Worm (Caenorhabditis elegans): ENCODE measurements around the gene K07H8.7.

Gene K07H8.7

DNA sequence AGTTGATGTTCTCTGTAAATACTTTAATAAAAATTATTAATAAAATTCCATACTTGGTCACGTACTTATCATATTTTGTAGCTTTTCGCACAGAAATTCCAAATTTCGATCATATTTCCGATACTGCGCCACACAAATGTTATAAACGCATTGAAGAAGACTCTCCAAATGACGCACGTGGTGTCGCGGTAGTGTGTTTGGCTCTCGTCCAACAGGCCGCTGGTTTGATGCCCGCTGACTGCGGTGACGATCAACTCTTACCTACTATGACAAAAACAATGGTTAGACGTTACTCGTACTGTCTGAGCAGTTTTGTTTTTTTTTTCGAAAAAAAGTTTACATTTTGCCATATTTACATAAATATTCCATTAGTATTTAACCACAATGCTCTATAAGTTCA, 6.9 kb downstream of the K07H8.7 start (continued):
- TF ChIP-seq elt-3 (tag; optimal IDR thresholded peaks at IDR 0.05) = peak in 1 of 6 experiments; percentile 43
- no peak for TF ChIP-seq nhr-84 (tag; optimal IDR thresholded peaks at IDR 0.05)
- no peak for TF ChIP-seq nhr-11 (tag; optimal IDR thresholded peaks at IDR 0.05)
- TF ChIP-seq unc-98 (GFP tag; IDR thresholded peaks at IDR 0.05) = no peak
- TF ChIP-seq fkh-4 (tag; optimal IDR thresholded peaks at IDR 0.05; ENCODE audit: borderline replicate concordance) = no peak
- TF ChIP-seq fos-1 (tag; optimal IDR thresholded peaks at IDR 0.05) = no peak
- TF ChIP-seq fkh-10 (GFP tag; optimal IDR thresholded peaks at IDR 0.05) = peak; percentile 38
- no peak for TF ChIP-seq grh-1 (GFP tag; IDR thresholded peaks at IDR 0.05)
- no peak for TF ChIP-seq ceh-90 (tag; optimal IDR thresholded peaks at IDR 0.05)
- TF ChIP-seq ceh-88 (GFP tag; IDR thresholded peaks at IDR 0.05) = no peak
- TF ChIP-seq aha-1 (tag; optimal IDR thresholded peaks at IDR 0.05) = no peak
- TF ChIP-seq nhr-71 (tag; optimal IDR thresholded peaks at IDR 0.05) = peak; percentile 79
- TF ChIP-seq tbx-2 (tag; optimal IDR thresholded peaks at IDR 0.05) = peak; percentile 62
- peak; percentile 34 for TF ChIP-seq snpc-4 (tag; optimal IDR thresholded peaks at IDR 0.05)
- TF ChIP-seq ceh-82 (tag; optimal IDR thresholded peaks at IDR 0.05) = peak; percentile 41 to 86 (median 61)
- TF ChIP-seq zag-1 (tag; optimal IDR thresholded peaks at IDR 0.05) = no peak
- peak; percentile 30 for TF ChIP-seq egl-13 (tag; optimal IDR thresholded peaks at IDR 0.05)
- no peak for TF ChIP-seq ceh-8 (GFP tag; optimal IDR thresholded peaks at IDR 0.05)
- TF ChIP-seq blmp-1 (tag; optimal IDR thresholded peaks at IDR 0.05) = peak; percentile 17
- no peak for TF ChIP-seq nhr-237 (tag; optimal IDR thresholded peaks at IDR 0.05)
- TF ChIP-seq lin-39 (tag; optimal IDR thresholded peaks at IDR 0.05) = no peak
- peak; percentile 68 for TF ChIP-seq nhr-20 (tag; optimal IDR thresholded peaks at IDR 0.05)
- TF ChIP-seq pax-3 (tag; optimal IDR thresholded peaks at IDR 0.05) = no peak
- peak; percentile 38; the same call in 1 of the 2 replicates for TF ChIP-seq nhr-19 (GFP tag; conservative IDR thresholded peaks at IDR 0.05)
- TF ChIP-seq mab-9 (GFP tag; IDR thresholded peaks at IDR 0.05) = no peak
- peak; percentile 73 for TF ChIP-seq nhr-90 (tag; optimal IDR thresholded peaks at IDR 0.05; ENCODE audit: poor library complexity)
- TF ChIP-seq efl-1 (optimal IDR thresholded peaks at IDR 0.05) = peak; percentile 56
- TF ChIP-seq efl-1 (GFP tag; optimal IDR thresholded peaks at IDR 0.05 in 1 of 2) = peak; percentile 51 to 95
- no peak for TF ChIP-seq egl-27 (tag; optimal IDR thresholded peaks at IDR 0.05)
- TF ChIP-seq fkh-8 (tag; optimal IDR thresholded peaks at IDR 0.05) = peak; percentile 65
- TF ChIP-seq Y116A8C.19 (tag; optimal IDR thresholded peaks at IDR 0.05; ENCODE audit: borderline replicate concordance) = no peak

DNA sequence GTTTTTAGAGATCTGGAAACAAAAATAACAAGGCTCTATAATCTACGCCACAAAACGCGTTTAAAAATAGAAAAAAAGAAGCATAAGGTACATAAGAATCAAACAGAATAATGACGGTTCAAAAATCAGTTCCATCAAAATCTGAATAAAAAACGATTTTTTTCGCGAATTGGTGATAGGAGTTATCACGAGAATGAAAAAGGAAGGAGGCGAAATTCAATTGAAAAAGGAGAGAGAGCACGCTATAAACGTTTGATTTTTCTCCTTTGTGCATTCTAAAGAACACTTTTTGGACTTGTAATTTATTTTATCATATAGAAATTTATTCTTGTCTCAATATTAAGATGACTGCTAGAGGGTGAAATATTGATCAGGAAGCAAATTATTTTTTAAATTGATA, 8.5 kb downstream of the K07H8.7 start:
- TF ChIP-seq irx-1 (tag; optimal IDR thresholded peaks at IDR 0.05) = no peak
- TF ChIP-seq nhr-77 (tag; optimal IDR thresholded peaks at IDR 0.05) = no peak
- peak; percentile 27 for TF ChIP-seq elt-2 (tag; optimal IDR thresholded peaks at IDR 0.05)
- peak in 1 of 2 experiments; percentile 0 for TF ChIP-seq lin-35 (GFP tag; optimal IDR thresholded peaks at IDR 0.05)
- no peak for TF ChIP-seq Y116A8C.19 (tag; optimal IDR thresholded peaks at IDR 0.05; ENCODE audit: borderline replicate concordance)
- no peak for TF ChIP-seq fos-1 (tag; optimal IDR thresholded peaks at IDR 0.05)
- TF ChIP-seq ces-1 (GFP tag; optimal IDR thresholded peaks at IDR 0.05) = no peak
- TF ChIP-seq zip-4 (GFP tag; optimal IDR thresholded peaks at IDR 0.05) = no peak

DNA sequence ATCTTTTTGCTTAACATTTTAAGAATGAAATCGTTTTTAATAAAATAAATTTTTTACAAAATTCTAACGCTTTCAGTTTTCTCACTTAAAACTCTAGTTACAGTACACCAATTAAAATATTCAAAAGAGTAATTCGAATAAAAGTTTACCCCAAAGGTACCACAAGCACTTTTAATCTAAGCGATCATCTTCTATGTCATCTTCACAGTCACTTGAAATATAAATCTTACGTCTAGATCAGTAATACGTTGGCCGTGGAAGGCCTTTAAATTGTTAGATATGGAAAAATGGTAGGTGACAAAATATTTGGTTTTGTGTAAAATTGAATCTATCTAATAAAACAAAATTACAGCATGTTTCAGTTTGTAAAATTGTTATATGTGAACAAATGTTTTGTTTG, 12.5 kb downstream of the K07H8.7 start:
- TF ChIP-seq lin-14 (GFP tag; optimal IDR thresholded peaks at IDR 0.05) (peak; percentile 17), nhr-85 (tag) (peak; percentile 81), sptf-1 (tag; optimal IDR thresholded peaks at IDR 0.05) (no peak), ets-5 (GFP tag; IDR thresholded peaks at IDR 0.05) (no peak)
